Worm (Caenorhabditis elegans): ENCODE data around the gene swt-7.

Gene swt-7

DNA sequence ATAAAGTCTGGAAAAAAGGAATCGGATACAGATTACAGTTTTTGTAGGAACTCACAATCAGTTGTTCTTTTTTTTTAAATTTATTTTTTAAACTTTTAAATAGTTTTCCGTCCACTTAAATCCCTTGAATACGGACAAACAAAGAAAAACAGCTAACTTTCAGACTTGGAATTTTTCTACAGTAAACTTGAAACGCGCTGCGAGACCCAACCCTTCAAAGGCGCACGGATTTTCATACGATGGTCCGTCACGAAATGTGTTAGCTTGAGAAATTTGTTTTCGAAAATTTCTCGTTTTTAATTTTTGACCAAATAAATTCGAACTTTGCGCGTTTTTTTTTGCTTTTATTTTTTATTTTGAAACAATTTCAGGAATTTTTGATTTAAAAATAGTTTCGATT, 15.9 kb upstream of the swt-7 start:
- TF ChIP-seq mef-2 (tag; optimal IDR thresholded peaks at IDR 0.05) (no peak), rnt-1 (tag; optimal IDR thresholded peaks at IDR 0.05) (no peak), efl-3 (GFP tag; optimal IDR thresholded peaks at IDR 0.05) (no peak), ceh-88 (GFP tag; IDR thresholded peaks at IDR 0.05) (no peak), nhr-12 (tag; optimal IDR thresholded peaks at IDR 0.05) (no peak), tlp-1 (tag; optimal IDR thresholded peaks at IDR 0.05) (no peak), nhr-11 (tag; optimal IDR thresholded peaks at IDR 0.05) (no peak), elt-3 (tag; optimal IDR thresholded peaks at IDR 0.05) (no peak), C04F5.9 (tag; optimal IDR thresholded peaks at IDR 0.05) (no peak), nhr-71 (tag; optimal IDR thresholded peaks at IDR 0.05) (no peak)

DNA sequence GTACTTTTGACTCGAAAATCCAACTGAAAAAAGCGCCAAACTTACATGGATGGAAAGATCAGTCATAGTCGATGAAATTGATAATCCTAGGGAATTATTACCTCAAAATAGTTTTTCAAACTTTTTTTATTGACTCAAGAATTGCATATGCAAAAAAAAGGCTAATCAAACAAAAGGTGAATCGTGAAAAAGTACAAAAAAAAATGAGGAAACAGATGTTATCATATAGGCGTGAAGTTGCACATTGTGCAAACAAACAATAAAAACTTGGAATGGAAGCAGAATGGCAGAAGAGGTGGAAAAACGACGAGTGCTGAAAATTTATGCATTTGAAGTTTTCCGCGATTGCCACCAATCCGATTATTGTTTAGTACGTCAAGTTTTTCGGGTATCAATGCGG, 15.5 kb upstream of the swt-7 start, which contains the start of gene exc-14:
Gene exc-14, minus strand, starts transcription at position 101 of the 400 bp plus-strand sequence.
- no peak for TF ChIP-seq irx-1 (tag; optimal IDR thresholded peaks at IDR 0.05)
- TF ChIP-seq egl-27 (tag; optimal IDR thresholded peaks at IDR 0.05) = no peak
- no peak for TF ChIP-seq sox-4 (tag; optimal IDR thresholded peaks at IDR 0.05)
- TF ChIP-seq snpc-4 (tag; optimal IDR thresholded peaks at IDR 0.05) = no peak
- TF ChIP-seq pqm-1 (tag; optimal IDR thresholded peaks at IDR 0.05) = no peak
- no peak for TF ChIP-seq mef-2 (tag; optimal IDR thresholded peaks at IDR 0.05)
- no peak for TF ChIP-seq sptf-1 (tag; optimal IDR thresholded peaks at IDR 0.05)
- no peak for TF ChIP-seq elt-2 (tag; optimal IDR thresholded peaks at IDR 0.05)
- no peak for TF ChIP-seq ceh-88 (GFP tag; IDR thresholded peaks at IDR 0.05)
- TF ChIP-seq lir-3 (tag; optimal IDR thresholded peaks at IDR 0.05; ENCODE audit: poor library complexity) = no peak
- TF ChIP-seq fkh-10 (GFP tag; optimal IDR thresholded peaks at IDR 0.05) = no peak
- TF ChIP-seq lin-15B (tag; optimal IDR thresholded peaks at IDR 0.05) = no peak
- TF ChIP-seq nhr-28 (tag; optimal IDR thresholded peaks at IDR 0.05) = no peak
- no peak for TF ChIP-seq mab-9 (GFP tag; IDR thresholded peaks at IDR 0.05)
- no peak for TF ChIP-seq mdl-1 (tag; optimal IDR thresholded peaks at IDR 0.05)
- no peak for TF ChIP-seq ceh-90 (tag; optimal IDR thresholded peaks at IDR 0.05)
- no peak for TF ChIP-seq hpl-2 (GFP tag; optimal IDR thresholded peaks at IDR 0.05)
- TF ChIP-seq ceh-63 (GFP tag; optimal IDR thresholded peaks at IDR 0.05) = no peak

ce11 chrV:5040925-5041324, 10.3 kb upstream of the swt-7 start, which contains the start of gene K11D12.8:
Gene K11D12.8 (minus strand): TSS chrV:5041001.
- no peak for TF ChIP-seq ceh-90 (tag; optimal IDR thresholded peaks at IDR 0.05)
- TF ChIP-seq sptf-1 (tag; optimal IDR thresholded peaks at IDR 0.05) = no peak
- peak; percentile 71 for TF ChIP-seq blmp-1 (tag; optimal IDR thresholded peaks at IDR 0.05)

- TF ChIP-seq lir-3 (tag; optimal IDR thresholded peaks at IDR 0.05; ENCODE audit: poor library complexity) (no peak), egl-13 (tag; optimal IDR thresholded peaks at IDR 0.05) (no peak), pqm-1 (tag; optimal IDR thresholded peaks at IDR 0.05) (no peak), lin-39 (tag; optimal IDR thresholded peaks at IDR 0.05) (no peak), fos-1 (tag; optimal IDR thresholded peaks at IDR 0.05) (no peak), sup-37 (GFP tag; optimal IDR thresholded peaks at IDR 0.05) (no peak), ets-5 (GFP tag; IDR thresholded peaks at IDR 0.05) (no peak), tbx-2 (tag; optimal IDR thresholded peaks at IDR 0.05) (no peak), dsc-1 (tag; optimal IDR thresholded peaks at IDR 0.05) (peak; percentile 97), isw-1 (GFP tag; IDR thresholded peaks at IDR 0.05) (no peak), fkh-4 (tag; optimal IDR thresholded peaks at IDR 0.05; ENCODE audit: borderline replicate concordance) (peak; percentile 83), nhr-76 (tag; optimal IDR thresholded peaks at IDR 0.05) (no peak), nhr-85 (tag) (no peak), elt-2 (tag; optimal IDR thresholded peaks at IDR 0.05) (no peak), nhr-84 (tag; optimal IDR thresholded peaks at IDR 0.05) (no peak)
Observed at ce11 chrV:5039559-5039958, 8.9 kb upstream of the swt-7 start, which contains the start of gene K11D12.11. Gene K11D12.11 (minus strand): TSS chrV:5039600.

Measured in whole organism, L1 larva.